Worm (Caenorhabditis elegans) whole organism, midembryonic: ENCODE data around the gene vha-5.

Experiments used
- T22C8.4 ChIP-seq: fragments of 200-800 bp; sonication (Bioruptor generic); IDR thresholded peaks from 2 replicates; pipeline ENCODE4 v1.3.6; 2022; ENCODE audit warnings: missing genetic modification characterization, missing compliant biosample characterization
- cog-1 ChIP-seq: sonication (generic microtip); optimal IDR thresholded peaks from 2 replicates; lab custom pipeline; 2016; ENCODE audit warnings: missing genetic modification characterization, missing compliant biosample characterization
- flt-1 ChIP-seq: fragments of 200-800 bp; sonication (Bioruptor generic); IDR thresholded peaks from 2 replicates; pipeline ENCODE4 v1.3.6; 2022; ENCODE audit warnings: missing genetic modification characterization, missing compliant biosample characterization
- klf-2 ChIP-seq: fragments of 200-800 bp; sonication (Bioruptor generic); conservative IDR thresholded peaks from 2 replicates; pipeline ENCODE4 v1.3.6; 2022; ENCODE audit warnings: missing genetic modification reagents, missing genetic modification characterization, missing compliant biosample characterization
- med-1 ChIP-seq: sonication (generic microtip); optimal IDR thresholded peaks from 2 replicates; lab custom pipeline; 2017; ENCODE audit warnings: missing genetic modification characterization, mild to moderate bottlenecking, missing compliant biosample characterization, antibody characterized with exemption, missing genetic modification reagents; ENCODE audit not compliant: insufficient read depth
- ref-1 ChIP-seq: fragments of 200-800 bp; sonication (Bioruptor generic); conservative IDR thresholded peaks from 2 replicates; pipeline ENCODE4 v1.3.6; 2022; ENCODE audit warnings: missing genetic modification reagents, missing genetic modification characterization, missing compliant biosample characterization
- tab-1 ChIP-seq: fragments of 200-800 bp; sonication (Bioruptor generic); IDR thresholded peaks from 2 replicates; pipeline ENCODE4 v1.3.6; 2022; ENCODE audit warnings: missing genetic modification characterization, missing compliant biosample characterization
- ztf-23 ChIP-seq: fragments of 200-800 bp; sonication (Bioruptor generic); IDR thresholded peaks from 2 replicates; pipeline ENCODE4 v1.3.6; 2022; ENCODE audit warnings: missing genetic modification reagents, missing genetic modification characterization, missing compliant biosample characterization
- ztf-29 ChIP-seq: fragments of 200-800 bp; sonication (Bioruptor generic); IDR thresholded peaks from 2 replicates; pipeline ENCODE4 v1.3.6; 2022; ENCODE audit warnings: missing genetic modification reagents, missing genetic modification characterization, missing compliant biosample characterization

vha-5 gene

DNA sequence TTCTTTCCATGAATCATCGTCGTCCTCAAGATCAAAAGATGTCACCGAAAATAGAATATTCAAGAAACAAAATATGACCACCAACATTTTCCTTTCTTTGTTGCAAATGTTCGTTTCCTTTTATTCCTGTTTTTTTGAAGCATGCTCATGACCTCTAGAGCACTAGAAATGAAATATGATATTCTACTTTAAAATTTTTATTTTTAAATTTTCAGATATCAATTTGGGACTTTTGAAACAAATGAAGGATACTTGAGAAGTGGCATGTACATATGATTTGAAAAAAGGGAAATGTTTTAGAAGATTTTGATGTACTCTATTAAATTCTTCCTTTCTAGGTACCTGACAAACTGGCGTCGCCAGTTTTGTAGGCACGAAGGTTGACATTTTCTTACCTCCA lies 28.5 kb upstream of the vha-5 start, which contains the start of gene K07H8.11:
TSS of gene K07H8.11 (minus strand) at position 101 of the 400 bp plus-strand sequence.
- TF ChIP-seq ref-1 (GFP tag; lab: Robert Waterston, UW), result no peak
- no peak for TF ChIP-seq ztf-29 (GFP tag; lab: Robert Waterston, UW)
- no peak for TF ChIP-seq ztf-23 (GFP tag; lab: Robert Waterston, UW)
- no peak for TF ChIP-seq flt-1 (GFP tag; lab: Robert Waterston, UW)
- no peak for TF ChIP-seq klf-2 (GFP tag; lab: Robert Waterston, UW)
- no peak for TF ChIP-seq med-1
- TF ChIP-seq T22C8.4 (GFP tag; lab: Robert Waterston, UW), result no peak
- TF ChIP-seq tab-1 (GFP tag; lab: Robert Waterston, UW), result no peak
- TF ChIP-seq cog-1 (tag; lab: Kevin White, UChicago), result no peak

DNA sequence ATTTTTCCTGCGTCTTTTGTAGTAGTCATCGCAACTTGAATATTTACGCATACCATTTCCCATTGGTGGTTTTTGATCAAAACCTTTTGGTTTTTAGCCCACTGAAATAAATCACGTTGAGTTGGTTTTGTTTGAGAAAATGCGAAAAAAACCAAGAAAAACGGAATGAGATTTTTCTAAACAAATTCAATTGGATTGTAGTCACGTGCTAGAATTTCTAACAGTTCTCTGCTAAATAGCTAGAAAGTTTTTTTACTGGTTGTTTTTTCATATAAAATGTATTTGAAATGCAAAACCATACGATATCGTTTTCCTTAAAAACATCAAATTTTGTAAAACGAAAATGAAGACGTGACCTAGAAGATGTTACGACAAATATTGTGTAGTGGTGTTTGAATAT lies 27.2 kb upstream of the vha-5 start, which contains the start of gene K07H8.12:
TSS of gene K07H8.12 (minus strand) at position 101 of the 400 bp plus-strand sequence.
- no peak for TF ChIP-seq T22C8.4 (GFP tag; lab: Robert Waterston, UW)
- TF ChIP-seq ref-1 (GFP tag; lab: Robert Waterston, UW), result no peak
- TF ChIP-seq tab-1 (GFP tag; lab: Robert Waterston, UW), result no peak
- no peak for TF ChIP-seq ztf-23 (GFP tag; lab: Robert Waterston, UW)
- TF ChIP-seq flt-1 (GFP tag; lab: Robert Waterston, UW), result no peak
- TF ChIP-seq cog-1 (tag; lab: Kevin White, UChicago), result no peak
- TF ChIP-seq klf-2 (GFP tag; lab: Robert Waterston, UW), result no peak
- TF ChIP-seq ztf-29 (GFP tag; lab: Robert Waterston, UW), result no peak
- TF ChIP-seq med-1, result no peak

DNA sequence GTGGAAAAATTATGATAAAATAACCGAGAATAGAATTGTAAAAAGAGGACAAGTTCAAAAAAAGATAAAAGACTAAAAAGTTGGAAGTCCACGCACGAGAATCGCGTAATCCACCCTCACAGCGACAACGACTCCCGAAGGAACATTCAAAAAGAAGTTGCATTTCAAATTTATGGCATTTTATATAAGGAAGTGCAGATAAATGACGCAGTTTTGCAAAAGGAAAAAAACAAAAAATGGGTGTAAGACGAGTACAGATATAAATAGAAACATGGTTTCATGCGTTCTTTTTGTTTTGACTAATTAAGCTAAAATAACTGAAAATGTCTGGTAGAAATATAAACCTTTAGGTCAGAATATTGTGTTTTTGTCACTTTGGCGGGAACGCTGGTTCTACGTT lies 20.6 kb upstream of the vha-5 start:
- TF ChIP-seq med-1 (no peak), ztf-29 (GFP tag; lab: Robert Waterston, UW) (no peak), klf-2 (GFP tag; lab: Robert Waterston, UW) (no peak), T22C8.4 (GFP tag; lab: Robert Waterston, UW) (no peak), cog-1 (tag; lab: Kevin White, UChicago) (no peak), ztf-23 (GFP tag; lab: Robert Waterston, UW) (no peak), ref-1 (GFP tag; lab: Robert Waterston, UW) (no peak), tab-1 (GFP tag; lab: Robert Waterston, UW) (no peak), flt-1 (GFP tag; lab: Robert Waterston, UW) (no peak)

DNA sequence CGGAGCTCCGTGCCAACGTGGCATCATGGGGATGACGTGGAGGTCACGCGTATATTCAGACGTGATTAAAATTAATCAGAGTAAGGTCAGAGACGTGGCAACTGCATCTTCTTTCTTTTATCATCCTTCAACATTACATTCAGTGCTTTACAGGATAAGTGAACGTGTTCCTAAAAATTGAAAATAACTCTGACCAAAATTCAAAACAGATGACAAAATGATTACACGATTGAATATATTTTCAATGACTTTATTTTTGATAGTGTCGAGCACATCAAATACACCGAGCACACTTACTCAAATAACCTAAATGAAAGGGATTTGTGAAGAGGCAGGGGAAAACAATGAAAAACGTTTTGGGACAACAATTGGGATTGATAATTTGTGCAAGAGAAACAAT lies 17.4 kb upstream of the vha-5 start, which contains the start of gene K07H8.9:
TSS of gene K07H8.9 (minus strand) at position 125 of the 400 bp plus-strand sequence.
- TF ChIP-seq tab-1 (GFP tag; lab: Robert Waterston, UW), result no peak
- TF ChIP-seq ztf-29 (GFP tag; lab: Robert Waterston, UW), result no peak
- no peak for TF ChIP-seq flt-1 (GFP tag; lab: Robert Waterston, UW)
- no peak for TF ChIP-seq klf-2 (GFP tag; lab: Robert Waterston, UW)
- TF ChIP-seq ztf-23 (GFP tag; lab: Robert Waterston, UW), result no peak
- TF ChIP-seq cog-1 (tag; lab: Kevin White, UChicago), result no peak
- TF ChIP-seq med-1, result no peak
- TF ChIP-seq ref-1 (GFP tag; lab: Robert Waterston, UW), result no peak
- TF ChIP-seq T22C8.4 (GFP tag; lab: Robert Waterston, UW), result no peak

DNA sequence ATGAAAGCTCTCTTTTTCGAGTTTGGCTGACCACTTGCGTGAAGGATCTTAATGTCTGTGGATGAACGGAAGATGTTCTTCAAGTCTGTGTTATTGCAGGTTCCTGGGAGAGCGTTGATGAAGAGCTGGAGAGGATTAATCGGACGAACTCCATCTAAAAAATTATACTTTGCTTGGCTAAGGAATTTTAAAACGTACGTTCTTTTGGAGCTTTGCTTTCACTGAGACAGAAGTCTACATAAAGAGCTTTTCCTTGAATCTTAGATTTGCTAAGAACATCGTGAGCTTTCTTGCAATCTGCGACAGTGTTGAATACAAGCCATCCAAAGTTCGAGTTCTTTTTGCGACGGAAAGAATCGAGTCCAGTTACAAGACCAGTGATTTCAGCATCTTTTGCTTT lies 16.5 kb upstream of the vha-5 start:
- TF ChIP-seq cog-1 (tag; lab: Kevin White, UChicago) (no peak), ztf-29 (GFP tag; lab: Robert Waterston, UW) (no peak), T22C8.4 (GFP tag; lab: Robert Waterston, UW) (no peak)

DNA sequence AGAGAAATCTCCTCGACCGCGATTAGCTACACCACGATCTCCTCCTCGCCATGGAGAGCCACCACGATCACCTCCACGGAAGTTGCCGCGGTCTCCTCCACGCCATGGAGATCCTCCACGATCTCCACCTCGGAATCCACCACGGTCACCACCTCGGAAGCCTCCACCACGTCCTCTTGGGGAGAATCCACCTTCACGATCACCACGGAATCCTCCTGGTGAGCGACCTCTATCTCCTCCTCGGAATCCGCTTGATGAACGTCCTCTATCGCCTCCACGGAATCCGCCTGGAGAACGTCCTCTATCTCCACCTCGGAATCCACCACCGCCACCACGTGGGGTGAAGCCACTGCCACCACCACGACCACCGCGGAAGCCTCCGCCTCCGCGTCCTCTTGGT lies 14.7 kb upstream of the vha-5 start:
- TF ChIP-seq ztf-29 (GFP tag; lab: Robert Waterston, UW) (no peak), tab-1 (GFP tag; lab: Robert Waterston, UW) (no peak), med-1 (no peak), ztf-23 (GFP tag; lab: Robert Waterston, UW) (no peak), ref-1 (GFP tag; lab: Robert Waterston, UW) (no peak), klf-2 (GFP tag; lab: Robert Waterston, UW) (no peak), cog-1 (tag; lab: Kevin White, UChicago) (no peak), flt-1 (GFP tag; lab: Robert Waterston, UW) (no peak), T22C8.4 (GFP tag; lab: Robert Waterston, UW) (no peak)

DNA sequence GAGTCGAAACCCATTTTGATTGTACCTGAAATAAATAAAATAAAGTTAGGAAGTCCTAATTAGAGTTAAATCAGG lies 14.4 kb upstream of the vha-5 start, which contains the start of gene nucl-1:
TSS of gene nucl-1 (minus strand) at position 26 of the 75 bp plus-strand sequence.
- no peak for TF ChIP-seq cog-1 (tag; lab: Kevin White, UChicago)
- no peak for TF ChIP-seq med-1
- no peak for TF ChIP-seq tab-1 (GFP tag; lab: Robert Waterston, UW)
- no peak for TF ChIP-seq ref-1 (GFP tag; lab: Robert Waterston, UW)
- TF ChIP-seq flt-1 (GFP tag; lab: Robert Waterston, UW), result no peak
- no peak for TF ChIP-seq klf-2 (GFP tag; lab: Robert Waterston, UW)
- no peak for TF ChIP-seq ztf-23 (GFP tag; lab: Robert Waterston, UW)
- no peak for TF ChIP-seq ztf-29 (GFP tag; lab: Robert Waterston, UW)
- TF ChIP-seq T22C8.4 (GFP tag; lab: Robert Waterston, UW), result no peak

DNA sequence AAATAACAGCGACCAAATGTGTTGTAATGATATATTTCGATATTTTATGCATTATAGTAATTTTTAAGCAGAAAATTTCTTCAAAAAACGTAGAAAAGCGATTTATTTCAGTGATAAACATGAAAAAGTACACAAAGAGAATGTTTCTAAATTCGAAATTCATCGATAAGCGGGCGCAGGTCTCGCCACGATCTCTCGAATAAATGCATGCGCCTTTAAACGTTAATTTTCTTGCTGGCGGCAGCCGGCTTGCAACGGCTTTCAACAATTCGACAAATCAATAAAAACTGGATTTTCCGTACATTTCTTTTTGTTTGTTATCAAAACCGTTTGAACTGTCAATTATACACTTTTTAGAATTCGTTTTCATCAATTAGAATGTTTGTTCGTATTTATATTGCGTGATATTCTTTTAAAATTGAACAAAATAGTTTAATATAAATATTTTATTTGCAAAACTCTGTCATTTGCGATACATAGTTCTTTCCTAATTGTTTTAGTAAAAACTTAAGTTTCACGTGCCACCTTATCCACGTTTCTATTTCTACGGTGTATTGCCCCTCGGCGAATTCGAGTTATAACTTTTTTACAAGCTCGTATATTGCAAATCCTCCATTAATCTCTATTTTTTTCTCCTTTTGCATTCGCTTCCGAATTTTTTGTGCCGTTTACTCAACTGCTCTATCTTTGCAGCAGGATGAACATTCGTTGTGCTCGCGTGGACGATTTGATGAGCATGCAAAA lies 14.0 kb upstream of the vha-5 start, which contains the start of gene daf-31:
TSS of gene daf-31 (plus strand) at position 694 of the 744 bp plus-strand sequence.
- TF ChIP-seq ztf-29 (GFP tag; lab: Robert Waterston, UW) (0 out of 2 replicates have a peak, but pooled peaks have one; percentile 39), T22C8.4 (GFP tag; lab: Robert Waterston, UW) (no peak), med-1 (no peak), ztf-23 (GFP tag; lab: Robert Waterston, UW) (no peak)

DNA sequence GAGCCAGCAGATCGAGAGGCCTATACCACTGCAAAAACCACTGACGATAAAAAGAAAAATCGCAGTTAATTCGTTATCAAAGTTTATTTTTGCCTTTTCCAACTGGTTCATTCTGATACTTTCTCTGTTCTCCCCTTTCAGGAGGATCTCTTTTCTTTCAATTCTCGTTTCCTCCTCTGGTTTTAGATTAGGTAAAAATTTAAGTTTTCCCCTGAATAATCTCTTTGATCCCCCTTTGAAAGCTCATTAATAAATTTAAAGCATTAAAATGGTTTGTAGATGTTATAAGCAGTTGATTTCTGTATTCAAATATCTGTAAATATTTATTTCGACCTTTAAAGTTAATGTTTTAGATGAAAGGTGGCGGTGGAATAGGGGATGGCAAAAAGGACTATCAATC lies 12.5 kb upstream of the vha-5 start, which contains the start of gene K07H8.2:
TSS of gene K07H8.2 (plus strand) at position 301 of the 400 bp plus-strand sequence.
- TF ChIP-seq T22C8.4 (GFP tag; lab: Robert Waterston, UW), result no peak
- no peak for TF ChIP-seq med-1
- TF ChIP-seq cog-1 (tag; lab: Kevin White, UChicago), result no peak
- no peak for TF ChIP-seq flt-1 (GFP tag; lab: Robert Waterston, UW)
- no peak for TF ChIP-seq ztf-23 (GFP tag; lab: Robert Waterston, UW)
- no peak for TF ChIP-seq tab-1 (GFP tag; lab: Robert Waterston, UW)
- TF ChIP-seq ztf-29 (GFP tag; lab: Robert Waterston, UW), result no peak
- no peak for TF ChIP-seq ref-1 (GFP tag; lab: Robert Waterston, UW)
- no peak for TF ChIP-seq klf-2 (GFP tag; lab: Robert Waterston, UW)
